Worm (Caenorhabditis elegans) whole organism, L3 larva: ENCODE measurements around the gene ipmk-1.

Source experiments
- R02D3.7 ChIP-seq: fragments of 150-350 bp; optimal IDR thresholded peaks from 2 replicates; lab custom pipeline; 2014; ENCODE audit warnings: missing biosample characterization, missing genetic modification characterization
- aly-2 ChIP-seq: fragments of 150-350 bp; optimal IDR thresholded peaks from 2 replicates; lab custom pipeline; 2014; ENCODE audit warnings: missing biosample characterization, missing genetic modification characterization
- ama-1 ChIP-seq: fragments of 150-350 bp; optimal IDR thresholded peaks from 2 replicates; lab custom pipeline; 2018
- ceh-82 ChIP-seq: fragments of 150-350 bp; optimal IDR thresholded peaks from 2 replicates; lab custom pipeline; 2014; ENCODE audit warnings: missing biosample characterization, missing genetic modification characterization
- mdl-1 ChIP-seq: fragments of 150-350 bp; optimal IDR thresholded peaks from 2 replicates; lab custom pipeline; 2014; ENCODE audit warnings: missing biosample characterization, missing genetic modification characterization
- nhr-67 ChIP-seq: fragments of 150-350 bp; optimal IDR thresholded peaks from 2 replicates; lab custom pipeline; 2014; ENCODE audit warnings: missing biosample characterization, missing genetic modification characterization
- pha-4 ChIP-seq: fragments of 150-350 bp; optimal IDR thresholded peaks from 2 replicates; lab custom pipeline; 2014; ENCODE audit warnings: missing biosample characterization, missing genetic modification reagents, missing genetic modification characterization
- snpc-4 ChIP-seq: fragments of 150-350 bp; optimal IDR thresholded peaks from 2 replicates; lab custom pipeline; 2014; ENCODE audit warnings: missing biosample characterization, missing genetic modification characterization

DNA sequence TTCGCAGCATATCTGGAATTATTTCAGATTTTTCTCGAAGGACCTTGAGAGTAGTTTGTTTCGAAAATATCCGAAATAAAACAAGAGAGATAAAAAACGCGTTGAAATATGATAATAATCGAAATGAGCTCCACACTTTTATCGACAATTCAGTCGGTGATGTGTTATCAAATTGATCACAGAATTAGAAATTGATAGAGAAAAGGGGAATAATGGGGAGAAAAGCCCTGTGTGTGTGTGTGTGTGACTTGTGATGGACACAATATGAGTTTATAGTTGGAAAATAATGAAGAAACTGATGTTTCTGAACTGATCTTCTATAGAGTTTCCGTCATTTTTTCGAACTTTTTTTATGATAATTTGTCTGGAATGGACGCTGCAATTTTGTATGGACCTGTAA is 51.2 kb downstream of the ipmk-1 start, which contains the start of gene pgp-1:
- TF ChIP-seq R02D3.7 (no peak), pha-4 (tag; lab: Kevin White, UChicago) (peak; percentile 27), nhr-67 (tag; lab: Kevin White, UChicago) (no peak), ama-1 (no peak), mdl-1 (tag; lab: Kevin White, UChicago) (no peak), ceh-82 (tag; lab: Kevin White, UChicago) (no peak), aly-2 (tag; lab: Kevin White, UChicago) (no peak), snpc-4 (tag; lab: Kevin White, UChicago) (no peak)
